Worm (Caenorhabditis elegans): Measurements from ENCODE around the gene srsx-26.

DNA sequence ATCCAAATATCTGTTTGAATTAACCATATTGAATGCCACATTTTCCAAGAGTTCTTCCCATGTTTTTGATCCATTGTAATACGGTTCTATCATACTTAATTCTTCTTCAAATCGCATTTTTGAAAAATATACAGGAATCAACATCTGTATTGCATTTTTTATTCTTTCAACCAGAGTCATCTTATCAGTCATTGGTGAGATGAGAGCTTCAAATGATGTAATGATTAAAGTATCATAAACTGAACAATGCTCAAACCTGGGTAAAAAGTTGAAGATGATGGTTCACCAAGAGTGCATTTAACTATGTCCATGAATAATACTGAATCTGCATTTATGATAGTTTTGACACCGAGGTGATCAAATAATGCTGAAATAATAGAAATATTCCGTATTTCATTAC lies 44.6 kb upstream of the srsx-26 start:
- no peak for TF ChIP-seq hlh-13 (GFP tag; optimal IDR thresholded peaks at IDR 0.05)
- TF ChIP-seq ama-1 (optimal IDR thresholded peaks at IDR 0.05): no peak
- no peak for TF ChIP-seq tbx-2 (tag; optimal IDR thresholded peaks at IDR 0.05)
- TF ChIP-seq sdc-2 (tag; optimal IDR thresholded peaks at IDR 0.05): no peak
- no peak for TF ChIP-seq dmd-4 (tag; optimal IDR thresholded peaks at IDR 0.05; ENCODE audit: borderline replicate concordance)
- no peak for TF ChIP-seq elt-2 (tag; optimal IDR thresholded peaks at IDR 0.05)
- TF ChIP-seq mec-3 (tag; optimal IDR thresholded peaks at IDR 0.05; ENCODE audit: borderline replicate concordance): no peak
- TF ChIP-seq hlh-8 (tag; optimal IDR thresholded peaks at IDR 0.05): no peak
- TF ChIP-seq sox-2 (GFP tag; IDR thresholded peaks at IDR 0.05): no peak
- no peak for TF ChIP-seq pqm-1 (tag; optimal IDR thresholded peaks at IDR 0.05)
- no peak for TF ChIP-seq ceh-30 (tag; optimal IDR thresholded peaks at IDR 0.05)
- TF ChIP-seq pha-4 (tag; optimal IDR thresholded peaks at IDR 0.05): no peak
- no peak for TF ChIP-seq lin-11 (tag; optimal IDR thresholded peaks at IDR 0.05)
